Worm (Caenorhabditis elegans) whole organism, early embryonic: ENCODE results near the gene M03C11.3.
"Not testable (repeated sequence)": the region's sequence is repeated elsewhere in the genome, so short reads cannot be mapped to it uniquely, and the experiment has no call there.

Experiments used
- B0310.2 ChIP-seq: sonication (generic microtip); optimal IDR thresholded peaks from 2 replicates; lab custom pipeline; 2016; ENCODE audit warnings: mild to moderate bottlenecking, missing genetic modification characterization, missing compliant biosample characterization
- F13C5.2 ChIP-seq: sonication (generic microtip); optimal IDR thresholded peaks from 2 replicates; lab custom pipeline; 2017; ENCODE audit warnings: mild to moderate bottlenecking, missing genetic modification characterization, inconsistent platforms, missing compliant biosample characterization
- aly-1 ChIP-seq: sonication (generic microtip); optimal IDR thresholded peaks from 2 replicates; lab custom pipeline; 2016; ENCODE audit warnings: missing genetic modification characterization, missing compliant biosample characterization
- ama-1 ChIP-seq: fragments of 150-350 bp; optimal IDR thresholded peaks from 2 replicates; lab custom pipeline; 2014
- ceh-13 ChIP-seq: fragments of 200-800 bp; sonication (Bioruptor generic); optimal IDR thresholded peaks from 2 replicates; lab custom pipeline; 2018; ENCODE audit warnings: mild to moderate bottlenecking, missing genetic modification characterization, missing compliant biosample characterization
- ceh-36 ChIP-seq: sonication (generic microtip); optimal IDR thresholded peaks from 2 replicates; lab custom pipeline; 2016; ENCODE audit warnings: missing genetic modification characterization, inconsistent platforms, missing compliant biosample characterization
- ets-7 ChIP-seq: sonication (generic microtip); optimal IDR thresholded peaks from 2 replicates; lab custom pipeline; 2016; ENCODE audit warnings: missing genotype, missing genetic modification characterization, missing compliant biosample characterization
- flt-1 ChIP-seq: fragments of 200-800 bp; sonication (Bioruptor generic); IDR thresholded peaks from 2 replicates; pipeline ENCODE4 v1.3.6; 2022; ENCODE audit warnings: missing genetic modification characterization, missing compliant biosample characterization
- hmbx-1 ChIP-seq: sonication (generic microtip); optimal IDR thresholded peaks from 2 replicates; lab custom pipeline; 2016; ENCODE audit warnings: mild to moderate bottlenecking, missing genetic modification characterization, missing compliant biosample characterization
- hmg-4 ChIP-seq: fragments of 200-800 bp; sonication (Bioruptor generic); optimal IDR thresholded peaks from 2 replicates; lab custom pipeline; 2018; ENCODE audit warnings: mild to moderate bottlenecking, missing genetic modification characterization, missing compliant biosample characterization
- hnd-1 ChIP-seq: sonication (generic microtip); optimal IDR thresholded peaks from 2 replicates; lab custom pipeline; 2016; ENCODE audit warnings: missing genetic modification characterization, missing compliant biosample characterization
- pes-1 ChIP-seq: fragments of 200-800 bp; sonication (Bioruptor generic); IDR thresholded peaks from 2 replicates; pipeline ENCODE4 v1.3.6; 2022; ENCODE audit warnings: missing genetic modification reagents, missing genetic modification characterization, missing compliant biosample characterization
- scrt-1 ChIP-seq: fragments of 200-800 bp; sonication (Bioruptor generic); IDR thresholded peaks from 2 replicates; pipeline ENCODE4 v1.3.6; 2022; ENCODE audit warnings: missing genetic modification characterization, missing compliant biosample characterization
- sea-1 ChIP-seq: fragments of 200-800 bp; sonication (Bioruptor generic); conservative IDR thresholded peaks from 2 replicates; pipeline ENCODE4 v1.3.6; 2022; ENCODE audit warnings: missing genetic modification characterization, missing compliant biosample characterization
- tbx-11 ChIP-seq: fragments of 200-800 bp; sonication (Bioruptor generic); IDR thresholded peaks from 2 replicates; pipeline ENCODE4 v1.3.6; 2022; ENCODE audit warnings: missing genetic modification characterization, missing compliant biosample characterization
- tbx-37 ChIP-seq: fragments of 200-800 bp; sonication (Bioruptor generic); conservative IDR thresholded peaks from 2 replicates; pipeline ENCODE4 v1.3.6; 2022; ENCODE audit warnings: missing genetic modification reagents, missing genetic modification characterization, missing compliant biosample characterization
- tra-4 ChIP-seq: sonication (generic microtip); optimal IDR thresholded peaks from 2 replicates; lab custom pipeline; 2017; ENCODE audit warnings: missing genetic modification characterization, missing compliant biosample characterization

The M03C11.3 gene

ce11 chrIII:10415822-10416221, 11.0 kb downstream of the M03C11.3 start, which contains the start of gene ymel-1:
ymel-1 (plus strand) TSS chrIII:10416139.
- TF ChIP-seq pes-1 (GFP tag; lab: Robert Waterston, UW) = 0 out of 2 replicates have a peak, but pooled peaks have one; percentile 14
- no peak for TF ChIP-seq aly-1 (tag; lab: Kevin White, UChicago)
- peak; percentile 29 for TF ChIP-seq hmg-4

- TF ChIP-seq ets-7 (no peak), tbx-11 (GFP tag; lab: Robert Waterston, UW) (no peak), pes-1 (GFP tag; lab: Robert Waterston, UW) (no peak), tbx-37 (GFP tag; lab: Robert Waterston, UW) (no peak), ama-1 (no peak), flt-1 (no peak), scrt-1 (GFP tag; lab: Robert Waterston, UW) (no peak), aly-1 (tag; lab: Kevin White, UChicago) (no peak)
Observed at ce11 chrIII:10421680-10422079, 16.8 kb downstream of the M03C11.3 start.

- TF ChIP-seq scrt-1 (GFP tag; lab: Robert Waterston, UW) = no peak
- TF ChIP-seq hmg-4 = no peak
- TF ChIP-seq ceh-36 (tag; lab: Kevin White, UChicago) = no peak
- TF ChIP-seq tra-4 (tag; lab: Kevin White, UChicago) = no peak
- no peak for TF ChIP-seq tbx-11 (GFP tag; lab: Robert Waterston, UW)
- TF ChIP-seq sea-1 (GFP tag; lab: Robert Waterston, UW) = no peak
- TF ChIP-seq F13C5.2 (tag; lab: Kevin White, UChicago) = no peak
- TF ChIP-seq flt-1 = no peak
- no peak for TF ChIP-seq ets-7
- TF ChIP-seq ceh-13 (GFP tag; lab: Kevin White, UChicago) = no peak
Observed at ce11 chrIII:10423906-10424305, 19.0 kb downstream of the M03C11.3 start, which contains the start of gene M03C11.6. M03C11.6 (minus strand) TSS chrIII:10424006.

ce11 chrIII:10427882-10428281, 23.0 kb downstream of the M03C11.3 start, which contains the start of gene prp-3:
prp-3 (minus strand) TSS chrIII:10427982.
- TF ChIP-seq tra-4 (tag; lab: Kevin White, UChicago) = no peak
- no peak for TF ChIP-seq F13C5.2 (tag; lab: Kevin White, UChicago)
- TF ChIP-seq hmbx-1 (tag; lab: Kevin White, UChicago) = no peak
- no peak for TF ChIP-seq pes-1 (GFP tag; lab: Robert Waterston, UW)
- TF ChIP-seq ceh-36 (tag; lab: Kevin White, UChicago) = no peak
- no peak for TF ChIP-seq ceh-13 (GFP tag; lab: Kevin White, UChicago)
- TF ChIP-seq flt-1 = no peak
- no peak for TF ChIP-seq ama-1
- TF ChIP-seq tbx-37 (GFP tag; lab: Robert Waterston, UW) = no peak
- TF ChIP-seq aly-1 (tag; lab: Kevin White, UChicago) = no peak
- no peak for TF ChIP-seq B0310.2 (tag; lab: Kevin White, UChicago)
- TF ChIP-seq tbx-11 (GFP tag; lab: Robert Waterston, UW) = no peak
- TF ChIP-seq ets-7 = no peak

- TF ChIP-seq pes-1 (GFP tag; lab: Robert Waterston, UW) (peak; percentile 74), aly-1 (tag; lab: Kevin White, UChicago) (peak; percentile 45), tbx-37 (GFP tag; lab: Robert Waterston, UW) (peak; percentile 61; the same call in 1 of the 2 replicates), hmg-4 (peak; percentile 71), scrt-1 (GFP tag; lab: Robert Waterston, UW) (peak; percentile 66; the same call in 1 of the 2 replicates), tra-4 (tag; lab: Kevin White, UChicago) (no peak), tbx-11 (GFP tag; lab: Robert Waterston, UW) (0 out of 2 replicates have a peak, but pooled peaks have one; percentile 49), ceh-36 (tag; lab: Kevin White, UChicago) (peak; percentile 76), hnd-1 (peak; percentile 46), F13C5.2 (tag; lab: Kevin White, UChicago) (peak; percentile 81), ama-1 (no peak), sea-1 (GFP tag; lab: Robert Waterston, UW) (peak; percentile 84), ceh-13 (GFP tag; lab: Kevin White, UChicago) (peak; percentile 57), hmbx-1 (tag; lab: Kevin White, UChicago) (no peak), flt-1 (peak; percentile 61; the same call in 1 of the 2 replicates)
Observed at ce11 chrIII:10432104-10432503, 27.2 kb downstream of the M03C11.3 start.

- TF ChIP-seq scrt-1 (GFP tag; lab: Robert Waterston, UW) (peak; percentile 37; the same call in 1 of the 2 replicates), pes-1 (GFP tag; lab: Robert Waterston, UW) (peak; percentile 57; the same call in 1 of the 2 replicates), tbx-37 (GFP tag; lab: Robert Waterston, UW) (peak; percentile 59; the same call in 1 of the 2 replicates)
Observed at ce11 chrIII:10435938-10436842, 31.3 kb downstream of the M03C11.3 start, which contains the start of the genes smrd-1 and enu-3.1. smrd-1 (minus strand) TSS chrIII:10435988. enu-3.1 (plus strand) TSS chrIII:10436276.

- TF ChIP-seq aly-1 (tag; lab: Kevin White, UChicago); ceh-13 (GFP tag; lab: Kevin White, UChicago); F13C5.2 (tag; lab: Kevin White, UChicago): not testable (repeated sequence)
Observed at ce11 chrIII:10438780-10439179, 33.9 kb downstream of the M03C11.3 start, which contains the start of gene H04D03.6. H04D03.6 (minus strand) TSS chrIII:10438880.
